Worm (Caenorhabditis elegans): ENCODE data around the gene C30B5.2.

- TF ChIP-seq B0310.2 (tag; optimal IDR thresholded peaks at IDR 0.05) (no peak), tbx-37 (GFP tag; conservative IDR thresholded peaks at IDR 0.05) (no peak), hmg-4 (GFP tag; optimal IDR thresholded peaks at IDR 0.05) (no peak), pes-1 (GFP tag; IDR thresholded peaks at IDR 0.05) (no peak), ets-7 (tag; optimal IDR thresholded peaks at IDR 0.05) (no peak), flt-1 (GFP tag; IDR thresholded peaks at IDR 0.05) (no peak), scrt-1 (GFP tag; IDR thresholded peaks at IDR 0.05) (no peak), hnd-1 (tag; optimal IDR thresholded peaks at IDR 0.05) (no peak), tra-4 (tag; optimal IDR thresholded peaks at IDR 0.05) (no peak), ama-1 (optimal IDR thresholded peaks at IDR 0.05) (no peak), sea-1 (GFP tag; conservative IDR thresholded peaks at IDR 0.05) (no peak), aly-1 (tag; optimal IDR thresholded peaks at IDR 0.05) (no peak), ceh-36 (tag; optimal IDR thresholded peaks at IDR 0.05) (no peak)
These were observed 6.2 kb upstream of the C30B5.2 start for ce11 chrII:6190770-6191169.

Data from whole organism, early embryonic.